Fruit fly (Drosophila melanogaster): ENCODE results near the gene Gcna.

Gene Gcna

dm6 chrX:1879606-1880110, 14.0 kb upstream of the Gcna start, which contains the start of gene CG14818:
CG14818 (minus strand) TSS chrX:1879774.
- TF ChIP-seq psq (GFP tag; optimal IDR thresholded peaks at IDR 0.05) (peak; percentile 15), dsf (GFP tag; optimal IDR thresholded peaks at IDR 0.05; ENCODE audit: borderline replicate concordance) (no peak), dl (GFP tag; optimal IDR thresholded peaks at IDR 0.05; ENCODE audit: insufficient read depth in 1 of 2, partially characterized antibody in 2 of 2) (no peak), CG9705 (GFP tag; optimal IDR thresholded peaks at IDR 0.05) (peak; percentile 45), sv (GFP tag; optimal IDR thresholded peaks at IDR 0.05) (peak; percentile 47), sage (GFP tag; optimal IDR thresholded peaks at IDR 0.05) (no peak), usp (GFP tag; optimal IDR thresholded peaks at IDR 0.05) (no peak), pan (optimal IDR thresholded peaks at IDR 0.05) (no peak), ey (GFP tag; optimal IDR thresholded peaks at IDR 0.05) (peak; percentile 59), Sp1 (GFP tag; optimal IDR thresholded peaks at IDR 0.05) (peak; percentile 56), Abd-B (GFP tag; optimal IDR thresholded peaks at IDR 0.05) (no peak), Mio (GFP tag; optimal IDR thresholded peaks at IDR 0.05) (no peak), OdsH (GFP tag; optimal IDR thresholded peaks at IDR 0.05) (peak; percentile 14), foxo (GFP tag; optimal IDR thresholded peaks at IDR 0.05) (peak in 1 of 2 experiments; percentile 67), Vsx2 (GFP tag; optimal IDR thresholded peaks at IDR 0.05; ENCODE audit: partially characterized antibody) (no peak), lola (GFP tag; optimal IDR thresholded peaks at IDR 0.05) (no peak), Rel (GFP tag; optimal IDR thresholded peaks at IDR 0.05) (no peak), Rel (tag; optimal IDR thresholded peaks at IDR 0.05) (peak; percentile 58), fru (GFP tag; optimal IDR thresholded peaks at IDR 0.05) (peak; percentile 46), HLH106 (tag; optimal IDR thresholded peaks at IDR 0.05) (peak; percentile 61), Hr78 (GFP tag; optimal IDR thresholded peaks at IDR 0.05) (no peak), h (GFP tag; optimal IDR thresholded peaks at IDR 0.05) (peak; percentile 66), Myc (optimal IDR thresholded peaks at IDR 0.05) (no peak), Dif (GFP tag; optimal IDR thresholded peaks at IDR 0.05; ENCODE audit: partially characterized antibody) (no peak), rgr (GFP tag; optimal IDR thresholded peaks at IDR 0.05) (peak; percentile 66), br (GFP tag; optimal IDR thresholded peaks at IDR 0.05) (peak; percentile 30)

dm6 chrX:1877107-1877736, 11.6 kb upstream of the Gcna start, which contains the start of the genes CG14817 and CG14805:
CG14817 (minus strand) TSS chrX:1877270.
CG14805 (plus strand) TSS chrX:1877317.
- TF ChIP-seq Vsx2 (GFP tag; optimal IDR thresholded peaks at IDR 0.05; ENCODE audit: partially characterized antibody) (no peak), dsf (GFP tag; optimal IDR thresholded peaks at IDR 0.05; ENCODE audit: borderline replicate concordance) (no peak), CG9705 (GFP tag; optimal IDR thresholded peaks at IDR 0.05) (peak; percentile 66), Abd-B (GFP tag; optimal IDR thresholded peaks at IDR 0.05) (no peak), Sp1 (GFP tag; optimal IDR thresholded peaks at IDR 0.05) (peak; percentile 82), Hnf4 (GFP tag; optimal IDR thresholded peaks at IDR 0.05) (no peak), Hr83 (GFP tag; optimal IDR thresholded peaks at IDR 0.05; ENCODE audit: poor library complexity, severe bottlenecking) (peak; percentile 15), Rel (GFP tag; optimal IDR thresholded peaks at IDR 0.05) (peak; percentile 23), Rel (tag; optimal IDR thresholded peaks at IDR 0.05) (peak; percentile 62), OdsH (GFP tag; optimal IDR thresholded peaks at IDR 0.05) (peak; percentile 55), HLH106 (tag; optimal IDR thresholded peaks at IDR 0.05) (peak; percentile 61), rgr (GFP tag; optimal IDR thresholded peaks at IDR 0.05) (peak; percentile 82), foxo (GFP tag; optimal IDR thresholded peaks at IDR 0.05) (peak in 1 of 2 experiments; percentile 39)

dm6 chrX:1873515-1874126, 8.0 kb upstream of the Gcna start, which contains the start of the genes Pgam5 and Vps26:
Pgam5 (minus strand) TSS chrX:1873565.
Vps26 (plus strand) TSS chrX:1873853.
- TF ChIP-seq dl (GFP tag; optimal IDR thresholded peaks at IDR 0.05; ENCODE audit: insufficient read depth in 1 of 2, partially characterized antibody in 2 of 2) = no peak
- peak; percentile 15 for TF ChIP-seq Sp1 (GFP tag; optimal IDR thresholded peaks at IDR 0.05)

DNA sequence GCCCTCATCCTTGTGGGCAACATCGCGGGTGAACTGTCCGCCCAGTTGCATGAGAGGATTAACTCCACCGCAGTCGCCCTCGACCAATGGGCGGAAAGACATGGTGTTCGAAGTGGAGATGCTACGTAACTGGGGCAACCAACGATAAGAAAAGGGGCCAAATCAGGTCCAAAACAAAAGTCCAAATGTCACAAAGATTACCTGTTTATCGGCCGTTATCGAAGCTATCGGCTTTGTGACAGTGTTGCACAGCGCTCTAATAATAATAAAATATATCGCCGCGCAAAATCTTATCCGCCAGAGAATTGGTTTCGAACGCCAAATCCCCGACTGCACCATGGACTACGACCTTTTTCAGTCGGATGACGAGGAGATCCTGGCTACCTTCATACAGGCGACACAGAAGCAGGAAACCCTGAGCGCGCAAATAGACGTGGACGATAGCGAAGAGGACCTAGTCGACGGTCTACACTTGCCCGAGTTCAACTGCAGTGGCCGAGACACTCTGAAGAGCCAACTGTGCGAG, 3.0 kb upstream of the Gcna start, which contains the start of the genes CG14803 and Pex5:
TSS of gene CG14803 (plus strand) at position 285 of the 526 bp plus-strand sequence.
TSS of gene Pex5 (minus strand) at position 476 of the 526 bp plus-strand sequence.
- peak; percentile 23 for TF ChIP-seq Sp1 (GFP tag; optimal IDR thresholded peaks at IDR 0.05)
- no peak for TF ChIP-seq sage (GFP tag; optimal IDR thresholded peaks at IDR 0.05)
- TF ChIP-seq GATAd (GFP tag; optimal IDR thresholded peaks at IDR 0.05) = no peak
- TF ChIP-seq Rel (GFP tag; optimal IDR thresholded peaks at IDR 0.05) = no peak
- TF ChIP-seq Rel (tag; optimal IDR thresholded peaks at IDR 0.05) = peak; percentile 37
- peak; percentile 16 for TF ChIP-seq psq (GFP tag; optimal IDR thresholded peaks at IDR 0.05)
- no peak for TF ChIP-seq dl (GFP tag; optimal IDR thresholded peaks at IDR 0.05; ENCODE audit: insufficient read depth in 1 of 2, partially characterized antibody in 2 of 2)
- TF ChIP-seq HLH106 (tag; optimal IDR thresholded peaks at IDR 0.05) = no peak

Data from whole organism, wandering third instar larva.